Worm (Caenorhabditis elegans) whole organism, L4 larva: ENCODE data around the gene T23E7.2.
A peak's percentile ranks its signal among the peaks of the same experiment; 100 is the strongest.

Experiments
- D1046.2 ChIP-seq: fragments of 200-800 bp; sonication (Bioruptor generic); IDR thresholded peaks from 2 replicates; pipeline ENCODE4 v1.3.6; 2022; ENCODE audit warnings: missing genetic modification characterization, missing compliant biosample characterization
- F44E2.7 ChIP-seq: fragments of 200-800 bp; sonication (Bioruptor generic); IDR thresholded peaks from 2 replicates; pipeline ENCODE4 v2.1.2; 2022; ENCODE audit warnings: missing genetic modification characterization, missing compliant biosample characterization
- R02D3.7 ChIP-seq: fragments of 150-350 bp; sonication (generic microtip); optimal IDR thresholded peaks from 3 replicates; lab custom pipeline; 2014; ENCODE audit warnings: missing biosample characterization, missing genetic modification characterization
- Y105C5A.15 ChIP-seq: fragments of 200-800 bp; sonication (Bioruptor generic); IDR thresholded peaks from 2 replicates; pipeline ENCODE4 v1.3.6; 2022; ENCODE audit warnings: missing genetic modification characterization, missing compliant biosample characterization
- ZK337.2 ChIP-seq: fragments of 200-800 bp; sonication (Bioruptor generic); IDR thresholded peaks from 2 replicates; pipeline ENCODE4 v1.3.6; 2022; ENCODE audit warnings: missing genetic modification reagents, missing genetic modification characterization, missing compliant biosample characterization
- aha-1 ChIP-seq: fragments of 150-350 bp; peaks from one replicate; lab custom pipeline; 2014; ENCODE audit warnings: missing biosample characterization, missing genetic modification characterization
- ceh-44 ChIP-seq: fragments of 200-800 bp; sonication (Bioruptor generic); IDR thresholded peaks from 2 replicates; pipeline ENCODE4 v1.3.6; 2022; ENCODE audit warnings: missing genetic modification reagents, missing genetic modification characterization, missing compliant biosample characterization
- ceh-62 ChIP-seq: sonication (generic microtip); optimal IDR thresholded peaks from 2 replicates; lab custom pipeline; 2017; ENCODE audit warnings: missing biosample characterization, missing genetic modification characterization
- cey-2 ChIP-seq: sonication (generic microtip); optimal IDR thresholded peaks from 3 replicates; lab custom pipeline; 2017; ENCODE audit warnings: missing genetic modification characterization, mild to moderate bottlenecking, missing compliant biosample characterization, antibody characterized with exemption, borderline replicate concordance; ENCODE audit not compliant: insufficient read depth
- daf-16 ChIP-seq, 3 experiments: sonication (generic microtip); optimal IDR thresholded peaks; 2 replicates each; lab custom pipeline; 2016 to 2017; ENCODE audit warnings: missing genetic modification characterization in 3 of 3, missing genetic modification reagents in 3 of 3, mild to moderate bottlenecking in 2 of 3, missing compliant biosample characterization in 2 of 3, missing biosample characterization in 1 of 3, moderate library complexity in 1 of 3
- dmd-8 ChIP-seq: fragments of 200-800 bp; sonication (Bioruptor generic); IDR thresholded peaks from 2 replicates; pipeline ENCODE4 v1.3.6; 2022; ENCODE audit warnings: missing genetic modification characterization, missing compliant biosample characterization
- egl-43 ChIP-seq: fragments of 200-800 bp; sonication (Bioruptor generic); IDR thresholded peaks from 2 replicates; pipeline ENCODE4 v1.3.6; 2022; ENCODE audit warnings: missing genetic modification reagents, missing genetic modification characterization, missing compliant biosample characterization
- hif-1 ChIP-seq, 2 experiments: sonication (generic microtip); optimal IDR thresholded peaks; 2 replicates each; lab custom pipeline; 2016 to 2017; ENCODE audit warnings: missing compliant biosample characterization in 2 of 2, missing genetic modification characterization in 2 of 2, missing genetic modification reagents in 2 of 2, missing genotype in 2 of 2, mild to moderate bottlenecking in 1 of 2
- hlh-11 ChIP-seq: fragments of 200-800 bp; sonication (Bioruptor generic); optimal IDR thresholded peaks from 2 replicates; lab custom pipeline; 2018; ENCODE audit warnings: mild to moderate bottlenecking, missing genetic modification characterization, missing compliant biosample characterization
- hlh-30 ChIP-seq: sonication (generic microtip); optimal IDR thresholded peaks from 2 replicates; lab custom pipeline; 2017; ENCODE audit warnings: antibody characterized with exemption, mild to moderate bottlenecking, missing genetic modification characterization, missing compliant biosample characterization; ENCODE audit not compliant: insufficient read depth
- lsy-2 ChIP-seq, 2 experiments: fragments of 150-350 bp in 1 of 2; sonication (generic microtip) in 1 of 2; optimal IDR thresholded peaks; 2 replicates each; lab custom pipeline; 2014 to 2017; ENCODE audit warnings: missing biosample characterization in 2 of 2, missing genetic modification characterization in 2 of 2
- mxl-2 ChIP-seq: fragments of 200-800 bp; sonication (Bioruptor generic); conservative IDR thresholded peaks from 2 replicates; pipeline ENCODE4 v1.3.6; 2022; ENCODE audit warnings: missing genetic modification reagents, missing genetic modification characterization, missing compliant biosample characterization
- mxl-3 ChIP-seq: fragments of 200-800 bp; sonication (Bioruptor generic); optimal IDR thresholded peaks from 2 replicates; lab custom pipeline; 2018; ENCODE audit warnings: mild to moderate bottlenecking, missing genetic modification characterization, missing compliant biosample characterization
- nhr-28 ChIP-seq: fragments of 150-350 bp; optimal IDR thresholded peaks from 2 replicates; lab custom pipeline; 2014; ENCODE audit warnings: missing biosample characterization, missing genetic modification characterization
- nhr-41 ChIP-seq: fragments of 200-800 bp; sonication (Bioruptor generic); IDR thresholded peaks from 2 replicates; pipeline ENCODE4 v1.3.6; 2022; ENCODE audit warnings: missing genetic modification reagents, missing genetic modification characterization, missing compliant biosample characterization
- pqm-1 ChIP-seq: sonication (generic microtip); optimal IDR thresholded peaks from 2 replicates; lab custom pipeline; 2017; ENCODE audit warnings: missing biosample characterization, missing genetic modification characterization
- sdz-12 ChIP-seq: fragments of 200-800 bp; sonication (Bioruptor generic); optimal IDR thresholded peaks from 2 replicates; lab custom pipeline; 2018; ENCODE audit warnings: mild to moderate bottlenecking, missing genetic modification characterization, missing compliant biosample characterization
- set-16 ChIP-seq: fragments of 200-800 bp; sonication (Bioruptor generic); IDR thresholded peaks from 2 replicates; pipeline ENCODE4 v1.3.6; 2022; ENCODE audit warnings: missing genetic modification reagents, missing genetic modification characterization, missing compliant biosample characterization
- snpc-4 ChIP-seq: fragments of 150-350 bp; optimal IDR thresholded peaks from 2 replicates; lab custom pipeline; 2014; ENCODE audit warnings: missing biosample characterization, missing genetic modification characterization
- tag-97 ChIP-seq: fragments of 200-800 bp; sonication (Bioruptor generic); IDR thresholded peaks from 2 replicates; pipeline ENCODE4 v1.3.6; 2022; ENCODE audit warnings: missing genetic modification characterization, missing compliant biosample characterization
- unc-130 ChIP-seq: sonication (generic microtip); optimal IDR thresholded peaks from 2 replicates; lab custom pipeline; 2016; ENCODE audit warnings: missing genetic modification reagents, missing genetic modification characterization, missing compliant biosample characterization
- unc-62 ChIP-seq, 3 experiments: fragments of 150-350 bp in 1 of 3; sonication (generic microtip); optimal IDR thresholded peaks in 2 of 3; peaks in 1 of 3; 1 replicate in 1 of 3; 2 replicates in 2 of 3; lab custom pipeline; 2014 to 2017; ENCODE audit warnings: missing biosample characterization in 3 of 3, missing genetic modification characterization in 3 of 3, missing genetic modification reagents in 3 of 3, missing genotype in 1 of 3
- vab-7 ChIP-seq: fragments of 200-800 bp; sonication (Bioruptor generic); IDR thresholded peaks from 2 replicates; pipeline ENCODE4 v1.3.6; 2022; ENCODE audit warnings: missing genetic modification reagents, missing genetic modification characterization, missing compliant biosample characterization
- ztf-11 ChIP-seq: fragments of 150-350 bp; optimal IDR thresholded peaks from 2 replicates; lab custom pipeline; 2014; ENCODE audit warnings: missing biosample characterization, missing genetic modification characterization
- ztf-7 ChIP-seq: fragments of 150-350 bp; optimal IDR thresholded peaks from 2 replicates; lab custom pipeline; 2014; ENCODE audit warnings: missing biosample characterization, missing genetic modification characterization

Gene T23E7.2

DNA sequence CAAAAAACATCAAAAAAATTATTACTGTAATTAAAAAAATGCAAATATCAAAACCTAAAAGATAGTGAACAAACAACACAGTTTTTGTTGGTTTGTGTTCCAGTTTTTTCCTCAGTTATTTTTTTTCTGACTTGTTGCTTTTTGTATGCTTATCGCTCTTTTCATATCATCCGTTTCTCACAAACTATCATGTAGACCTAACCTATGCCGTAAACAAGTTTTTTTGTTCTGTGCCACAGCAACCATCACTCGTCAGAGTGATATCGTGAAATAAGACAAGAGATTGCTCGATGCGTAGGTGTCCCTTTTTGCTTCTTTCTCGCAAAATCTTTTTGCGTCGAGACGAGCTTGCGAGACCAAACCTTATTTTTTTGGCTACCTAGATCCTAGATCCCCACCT lies 1.4 kb downstream of the T23E7.2 start:
- TF ChIP-seq vab-7 (GFP tag; lab: Robert Waterston, UW) (no peak), cey-2 (tag; lab: Kevin White, UChicago) (no peak), daf-16 (GFP tag; optimal IDR thresholded peaks at IDR 0.05; lab: Kevin White, UChicago) (peak in 1 of 2 experiments; percentile 56), daf-16 (tag; optimal IDR thresholded peaks at IDR 0.05; lab: Kevin White, UChicago) (peak; percentile 61), aha-1 (peak; percentile 20), ztf-7 (tag; lab: Kevin White, UChicago) (no peak), nhr-28 (peak; percentile 7)

DNA sequence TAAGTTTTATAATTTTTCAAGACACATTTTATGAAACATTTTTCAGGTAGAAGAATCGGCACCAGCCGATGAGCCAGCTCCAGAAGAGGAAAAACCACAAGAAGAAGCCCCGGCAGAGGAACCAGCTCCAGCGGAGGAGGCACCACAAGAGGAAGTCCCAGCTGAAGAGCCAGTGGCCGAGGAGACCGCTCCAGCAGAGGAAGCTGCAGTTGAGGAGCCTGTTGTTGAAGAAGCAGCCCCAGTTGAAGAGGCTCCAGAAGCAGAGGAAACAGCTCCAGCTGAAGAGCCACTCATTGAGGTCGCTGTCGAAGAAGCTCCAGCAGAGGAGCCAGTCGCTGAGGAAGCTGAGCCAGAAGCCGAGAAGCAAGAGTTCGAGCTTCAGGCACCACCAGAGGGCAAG lies 3.5 kb downstream of the T23E7.2 start:
- no peak for TF ChIP-seq lsy-2 (tag; optimal IDR thresholded peaks at IDR 0.05; lab: Kevin White, UChicago)
- peak; percentile 95 for TF ChIP-seq set-16 (GFP tag; lab: Robert Waterston, UW)
- TF ChIP-seq daf-16 (GFP tag; optimal IDR thresholded peaks at IDR 0.05; lab: Kevin White, UChicago), result no peak
- TF ChIP-seq daf-16 (tag; optimal IDR thresholded peaks at IDR 0.05; lab: Kevin White, UChicago), result no peak

ce11 chrX:17675727-17676126 lies 4.9 kb downstream of the T23E7.2 start:
- TF ChIP-seq ZK337.2 (no peak), hlh-11 (tag; lab: Kevin White, UChicago) (no peak), set-16 (GFP tag; lab: Robert Waterston, UW) (peak; percentile 92), cey-2 (tag; lab: Kevin White, UChicago) (no peak), mxl-2 (GFP tag; lab: Robert Waterston, UW) (no peak), unc-62 (GFP tag; optimal IDR thresholded peaks at IDR 0.05 in 1 of 2; lab: Kevin White, UChicago) (peak in 1 of 2 experiments; percentile 47), unc-62 (tag; optimal IDR thresholded peaks at IDR 0.05; lab: Kevin White, UChicago) (no peak), F44E2.7 (GFP tag; lab: Robert Waterston, UW) (no peak), egl-43 (GFP tag; lab: Robert Waterston, UW) (0 out of 2 replicates have a peak, but pooled peaks have one; percentile 19), Y105C5A.15 (no peak), ceh-44 (GFP tag; lab: Robert Waterston, UW) (no peak), ztf-11 (no peak)

ce11 chrX:17676679-17677078 lies 5.9 kb downstream of the T23E7.2 start:
- no peak for TF ChIP-seq hlh-30 (tag; lab: Kevin White, UChicago)
- no peak for TF ChIP-seq nhr-41 (GFP tag; lab: Robert Waterston, UW)
- no peak for TF ChIP-seq R02D3.7 (tag; lab: Kevin White, UChicago)
- TF ChIP-seq snpc-4 (tag; lab: Kevin White, UChicago), result no peak
- no peak for TF ChIP-seq mxl-2 (GFP tag; lab: Robert Waterston, UW)
- peak; percentile 56; the same call in 1 of the 2 replicates for TF ChIP-seq set-16 (GFP tag; lab: Robert Waterston, UW)
- no peak for TF ChIP-seq daf-16 (GFP tag; optimal IDR thresholded peaks at IDR 0.05; lab: Kevin White, UChicago)
- no peak for TF ChIP-seq daf-16 (tag; optimal IDR thresholded peaks at IDR 0.05; lab: Kevin White, UChicago)
- TF ChIP-seq ceh-62 (tag; lab: Kevin White, UChicago), result no peak
- TF ChIP-seq tag-97, result no peak

- TF ChIP-seq nhr-28 (peak; percentile 21), nhr-41 (GFP tag; lab: Robert Waterston, UW) (no peak), D1046.2 (GFP tag; lab: Robert Waterston, UW) (no peak), daf-16 (GFP tag; optimal IDR thresholded peaks at IDR 0.05; lab: Kevin White, UChicago) (no peak), daf-16 (tag; optimal IDR thresholded peaks at IDR 0.05; lab: Kevin White, UChicago) (peak; percentile 11), pqm-1 (tag; lab: Kevin White, UChicago) (peak; percentile 54), vab-7 (GFP tag; lab: Robert Waterston, UW) (no peak), dmd-8 (GFP tag; lab: Robert Waterston, UW) (no peak), mxl-3 (GFP tag; lab: Kevin White, UChicago) (no peak), unc-130 (no peak)
These were observed 10.7 kb downstream of the T23E7.2 start for ce11 chrX:17681534-17681933.

DNA sequence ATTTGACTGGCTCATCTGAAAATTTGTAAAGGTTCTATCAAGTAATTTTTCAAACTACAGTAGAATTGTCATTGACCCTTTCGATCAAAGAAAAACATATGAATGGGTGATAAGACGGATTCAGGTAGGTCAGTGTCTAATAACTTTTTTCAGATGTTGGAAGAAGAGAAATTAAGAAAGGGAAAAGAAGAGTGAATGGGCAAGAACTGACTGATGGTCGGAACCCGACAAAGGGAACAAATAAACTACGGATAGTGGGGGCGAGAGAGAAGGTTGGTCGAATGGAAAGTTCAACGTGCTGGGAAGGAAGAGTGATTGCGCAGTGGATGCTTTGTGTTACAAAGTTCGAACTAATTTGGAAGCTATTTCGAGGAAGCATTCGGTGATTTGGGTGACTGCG lies 11.5 kb downstream of the T23E7.2 start:
- TF ChIP-seq hif-1 (tag; optimal IDR thresholded peaks at IDR 0.05; lab: Kevin White, UChicago) (no peak), sdz-12 (GFP tag; lab: Kevin White, UChicago) (no peak), nhr-28 (peak; percentile 14)
- TF ChIP-seq, all 104 proteins: peak for 1
